Worm (Caenorhabditis elegans): ENCODE results near the gene F17C11.12.

Gene F17C11.12

DNA sequence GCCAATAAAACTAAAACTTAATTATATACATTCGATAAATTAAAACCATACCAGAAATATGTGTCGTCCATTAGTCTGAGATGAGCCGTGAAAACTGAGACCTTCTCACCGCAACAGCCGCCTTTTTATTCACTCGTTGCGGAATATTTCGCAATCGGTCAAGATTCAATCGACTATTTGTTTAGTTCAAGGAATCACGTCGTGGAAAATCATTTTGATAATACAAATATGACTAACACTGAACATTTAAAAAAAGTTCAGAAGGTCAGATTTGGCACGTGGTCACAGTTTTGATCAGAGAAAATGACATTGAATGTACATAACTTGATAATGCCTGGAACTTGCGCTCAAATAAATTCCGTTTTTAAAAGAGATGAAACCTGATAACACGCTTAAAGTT, 2.0 kb upstream of the F17C11.12 start, which contains the start of gene F17C11.11 (continued):
- no peak for TF ChIP-seq F44E2.7 (GFP tag; IDR thresholded peaks at IDR 0.05)
- no peak for TF ChIP-seq D1046.2 (GFP tag; IDR thresholded peaks at IDR 0.05)
- peak; percentile 76 for TF ChIP-seq ztf-7 (tag; optimal IDR thresholded peaks at IDR 0.05)
- peak; percentile 77 for TF ChIP-seq dmd-6 (GFP tag; IDR thresholded peaks at IDR 0.05)
- no peak for TF ChIP-seq php-3 (GFP tag; IDR thresholded peaks at IDR 0.05)

DNA sequence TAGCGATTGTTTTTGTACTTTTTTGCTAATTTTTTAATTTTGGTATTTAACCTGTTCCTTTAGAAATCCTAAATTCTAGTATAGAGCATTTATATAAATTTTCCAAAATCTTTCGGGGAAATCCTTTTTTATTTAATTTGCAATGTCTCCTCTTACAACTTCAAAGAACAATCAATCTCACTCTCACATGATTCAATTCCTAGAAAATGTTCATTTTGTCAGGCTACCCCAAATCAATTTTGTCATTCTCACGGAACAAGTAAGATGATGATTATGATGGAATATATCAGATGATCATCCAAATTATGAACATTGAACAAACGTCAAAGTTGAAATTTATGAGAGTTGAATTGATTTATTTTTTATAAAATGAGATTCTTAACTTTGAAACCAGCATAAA, 574 bp upstream of the F17C11.12 start:
- TF ChIP-seq F49E8.2 (tag; optimal IDR thresholded peaks at IDR 0.05; ENCODE audit: borderline replicate concordance) (no peak), ceh-20 (GFP tag; IDR thresholded peaks at IDR 0.05) (peak; percentile 23; the same call in 1 of the 2 replicates), spr-1 (tag; optimal IDR thresholded peaks at IDR 0.05) (no peak), fkh-10 (GFP tag; optimal IDR thresholded peaks at IDR 0.05) (peak; percentile 95), ceh-82 (tag; optimal IDR thresholded peaks at IDR 0.05) (no peak), lsy-2 (tag; optimal IDR thresholded peaks at IDR 0.05) (peak in 1 of 2 experiments; percentile 76), php-3 (GFP tag; IDR thresholded peaks at IDR 0.05) (no peak), egl-27 (tag; optimal IDR thresholded peaks at IDR 0.05) (no peak), F37D6.2 (tag; optimal IDR thresholded peaks at IDR 0.05) (no peak), T26A8.4 (GFP tag; IDR thresholded peaks at IDR 0.05) (peak; percentile 32; the same call in 1 of the 2 replicates), dmd-8 (GFP tag; IDR thresholded peaks at IDR 0.05) (no peak), F10B5.3 (tag; optimal IDR thresholded peaks at IDR 0.05) (no peak), nhr-237 (tag; optimal IDR thresholded peaks at IDR 0.05) (no peak), mdt-29 (GFP tag; IDR thresholded peaks at IDR 0.05) (peak; percentile 31; the same call in 1 of the 2 replicates), aly-2 (tag; optimal IDR thresholded peaks at IDR 0.05) (no peak), mep-1 (tag; optimal IDR thresholded peaks at IDR 0.05) (peak; percentile 70), zip-2 (tag; optimal IDR thresholded peaks at IDR 0.05) (no peak), mdl-1 (tag; optimal IDR thresholded peaks at IDR 0.05) (peak in 1 of 2 experiments; percentile 29), nhr-42 (GFP tag; IDR thresholded peaks at IDR 0.05) (0 out of 2 replicates have a peak, but pooled peaks have one; percentile 16), F44E2.7 (GFP tag; IDR thresholded peaks at IDR 0.05) (no peak), lin-13 (GFP tag; optimal IDR thresholded peaks at IDR 0.05) (no peak), gei-8 (GFP tag; optimal IDR thresholded peaks at IDR 0.05) (peak; percentile 43), aha-1 (tag) (peak; percentile 30), hlh-30 (tag; optimal IDR thresholded peaks at IDR 0.05; ENCODE audit: insufficient read depth) (peak; percentile 85), zfp-2 (tag; optimal IDR thresholded peaks at IDR 0.05) (no peak), Y75B8A.6 (GFP tag; IDR thresholded peaks at IDR 0.05) (no peak), ceh-32 (tag; optimal IDR thresholded peaks at IDR 0.05; ENCODE audit: poor library complexity) (no peak), set-16 (GFP tag; IDR thresholded peaks at IDR 0.05) (no peak), nhr-76 (tag; optimal IDR thresholded peaks at IDR 0.05) (no peak), unc-62 (GFP tag; optimal IDR thresholded peaks at IDR 0.05 in 1 of 2) (peak in 1 of 2 experiments; percentile 66), unc-62 (tag; optimal IDR thresholded peaks at IDR 0.05) (no peak), tag-97 (GFP tag; IDR thresholded peaks at IDR 0.05) (no peak), rbr-2 (tag; optimal IDR thresholded peaks at IDR 0.05) (no peak), attf-4 (tag; optimal IDR thresholded peaks at IDR 0.05) (no peak), pqm-1 (tag; optimal IDR thresholded peaks at IDR 0.05) (no peak), hif-1 (tag; optimal IDR thresholded peaks at IDR 0.05) (peak in 1 of 2 experiments; percentile 43), nhr-28 (tag; optimal IDR thresholded peaks at IDR 0.05) (peak; percentile 48), egl-43 (GFP tag; IDR thresholded peaks at IDR 0.05) (no peak), dve-1 (tag; optimal IDR thresholded peaks at IDR 0.05; ENCODE audit: insufficient read depth) (peak; percentile 37), nhr-111 (GFP tag; optimal IDR thresholded peaks at IDR 0.05) (no peak), hmg-1.1 (GFP tag; IDR thresholded peaks at IDR 0.05) (no peak), spr-3 (GFP tag; optimal IDR thresholded peaks at IDR 0.05) (no peak), dpl-1 (GFP tag; optimal IDR thresholded peaks at IDR 0.05) (no peak), lin-39 (tag; optimal IDR thresholded peaks at IDR 0.05) (no peak), nhr-6 (tag; optimal IDR thresholded peaks at IDR 0.05) (no peak), arid-1 (GFP tag; conservative IDR thresholded peaks at IDR 0.05) (no peak), madf-9 (GFP tag; conservative IDR thresholded peaks at IDR 0.05) (no peak)

Measured in whole organism, L4 larva.